Worm (Caenorhabditis elegans) whole organism, early embryonic: ENCODE measurements around the gene F48E8.3.

Experiments
- F13C5.2 ChIP-seq: sonication (generic microtip); optimal IDR thresholded peaks from 2 replicates; lab custom pipeline; 2017; ENCODE audit warnings: mild to moderate bottlenecking, missing genetic modification characterization, inconsistent platforms, missing compliant biosample characterization
- ama-1 ChIP-seq: fragments of 150-350 bp; optimal IDR thresholded peaks from 2 replicates; lab custom pipeline; 2014
- ceh-13 ChIP-seq: fragments of 200-800 bp; sonication (Bioruptor generic); optimal IDR thresholded peaks from 2 replicates; lab custom pipeline; 2018; ENCODE audit warnings: mild to moderate bottlenecking, missing genetic modification characterization, missing compliant biosample characterization
- hmg-4 ChIP-seq: fragments of 200-800 bp; sonication (Bioruptor generic); optimal IDR thresholded peaks from 2 replicates; lab custom pipeline; 2018; ENCODE audit warnings: mild to moderate bottlenecking, missing genetic modification characterization, missing compliant biosample characterization
- scrt-1 ChIP-seq: fragments of 200-800 bp; sonication (Bioruptor generic); IDR thresholded peaks from 2 replicates; pipeline ENCODE4 v1.3.6; 2022; ENCODE audit warnings: missing genetic modification characterization, missing compliant biosample characterization
- tra-4 ChIP-seq: sonication (generic microtip); optimal IDR thresholded peaks from 2 replicates; lab custom pipeline; 2017; ENCODE audit warnings: missing genetic modification characterization, missing compliant biosample characterization

DNA sequence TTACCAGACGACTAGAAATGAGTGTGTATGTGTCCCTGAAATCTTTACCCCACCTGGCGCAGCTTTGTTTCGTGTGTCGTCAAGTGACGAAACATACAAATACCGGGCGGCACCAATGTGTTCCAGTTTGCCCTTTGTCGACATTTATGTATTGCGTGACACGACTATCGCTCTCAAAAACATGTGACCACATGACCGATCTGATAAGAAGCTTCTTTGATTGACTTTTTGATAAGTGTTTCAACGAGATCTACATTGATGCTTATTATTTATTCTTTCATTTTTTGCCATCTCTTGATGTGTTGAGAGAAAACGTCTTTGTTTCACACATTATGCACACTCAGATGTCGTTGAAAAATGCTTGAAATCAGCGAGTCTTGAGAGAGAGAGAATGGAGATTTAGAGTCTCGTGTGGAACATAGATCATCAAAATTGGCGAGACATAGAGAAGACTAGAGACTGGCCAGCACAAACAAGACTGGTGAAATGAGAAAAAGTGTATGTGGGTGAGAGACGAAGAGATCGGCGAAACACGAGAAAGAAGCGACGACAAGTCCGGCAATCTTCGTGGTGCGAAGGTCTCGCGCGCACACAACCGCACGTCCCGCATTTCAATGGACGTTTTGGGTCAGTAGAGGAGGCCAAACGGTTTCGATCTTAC, 41.9 kb downstream of the F48E8.3 start:
- TF ChIP-seq ceh-13 (GFP tag; lab: Kevin White, UChicago) = no peak
- no peak for TF ChIP-seq ama-1
- TF ChIP-seq F13C5.2 = no peak
- no peak for TF ChIP-seq scrt-1 (GFP tag; lab: Robert Waterston, UW)
- no peak for TF ChIP-seq tra-4 (tag; lab: Kevin White, UChicago)
- TF ChIP-seq hmg-4 (GFP tag; lab: Kevin White, UChicago) = no peak
